In genomic region chrX:3408609-3409237, dm6 we compare ENCODE assay signal across 3 fruit fly cellular contexts.
TF ChIP-seq lines count a peak whose summit lies in the region.

No protein-coding gene starts in this region.

TF ChIP-seq in whole organism, embryonic, 481 proteins besides CTCF, POLR2A, EP300 and RAD21 (continued from another document and continues in another):
- TF ChIP-seq Ets65A (GFP tag; lab: Kevin White, UChicago) (no peak), CG13287 (GFP tag; IDR thresholded peaks at IDR 0.05; lab: Robert Waterston, UW; ENCODE audit: partially characterized antibody) (no peak), pan (optimal IDR thresholded peaks at IDR 0.05; lab: Kevin White, UChicago) (no peak), pan (GFP tag; optimal IDR thresholded peaks at IDR 0.05 in 1 of 2, IDR thresholded peaks at IDR 0.05 in 1 of 2) (no peak), CG7372 (GFP tag; IDR thresholded peaks at IDR 0.05; lab: Robert Waterston, UW) (no peak), CG30403 (GFP tag; optimal IDR thresholded peaks at IDR 0.05; lab: Kevin White, UChicago) (no peak), tll (GFP tag; optimal IDR thresholded peaks at IDR 0.05; lab: Kevin White, UChicago) (no peak), maf-S (GFP tag; optimal IDR thresholded peaks at IDR 0.05; lab: Kevin White, UChicago) (no peak), CG13624 (GFP tag; optimal IDR thresholded peaks at IDR 0.05; lab: Kevin White, UChicago) (no peak), nom (GFP tag; optimal IDR thresholded peaks at IDR 0.05; lab: Kevin White, UChicago) (peak; percentile 63), H2.0 (GFP tag; IDR thresholded peaks at IDR 0.05; lab: Robert Waterston, UW) (no peak), ase (GFP tag; IDR thresholded peaks at IDR 0.05; lab: Robert Waterston, UW) (no peak), bab2 (GFP tag; optimal IDR thresholded peaks at IDR 0.05; lab: Kevin White, UChicago) (no peak), CG10979 (tag; optimal IDR thresholded peaks at IDR 0.05; lab: Kevin White, UChicago) (no peak), seq (GFP tag; IDR thresholded peaks at IDR 0.05; lab: Robert Waterston, UW) (no peak), ssp (GFP tag; IDR thresholded peaks at IDR 0.05; lab: Robert Waterston, UW) (no peak), CG17829 (tag; optimal IDR thresholded peaks at IDR 0.05; lab: Kevin White, UChicago) (no peak), Lhr (GFP tag; optimal IDR thresholded peaks at IDR 0.05; lab: Kevin White, UChicago) (no peak), YL-1 (GFP tag; optimal IDR thresholded peaks at IDR 0.05; lab: Kevin White, UChicago) (no peak), HmgZ (tag; optimal IDR thresholded peaks at IDR 0.05; lab: Kevin White, UChicago) (no peak), CG2889 (GFP tag; IDR thresholded peaks at IDR 0.05; lab: Robert Waterston, UW) (no peak), MTF-1 (GFP tag; optimal IDR thresholded peaks at IDR 0.05; lab: Kevin White, UChicago; ENCODE audit: borderline replicate concordance) (no peak), NFAT (GFP tag; IDR thresholded peaks at IDR 0.05; lab: Robert Waterston, UW) (no peak), CG6813 (GFP tag; optimal IDR thresholded peaks at IDR 0.05; lab: Kevin White, UChicago) (no peak), CG11696 (GFP tag; IDR thresholded peaks at IDR 0.05; lab: Robert Waterston, UW) (no peak), p53 (GFP tag; optimal IDR thresholded peaks at IDR 0.05; lab: Kevin White, UChicago) (no peak), CG10654 (GFP tag; optimal IDR thresholded peaks at IDR 0.05; lab: Kevin White, UChicago) (no peak), E2f1 (GFP tag; IDR thresholded peaks at IDR 0.05; lab: Robert Waterston, UW) (no peak), sna (GFP tag; IDR thresholded peaks at IDR 0.05; lab: Robert Waterston, UW; ENCODE audit: partially characterized antibody) (no peak), CG1647 (GFP tag; optimal IDR thresholded peaks at IDR 0.05; lab: Kevin White, UChicago) (no peak), sr (GFP tag; IDR thresholded peaks at IDR 0.05; lab: Robert Waterston, UW) (no peak), Chrac-16 (GFP tag; optimal IDR thresholded peaks at IDR 0.05; lab: Kevin White, UChicago) (no peak), CG2120 (GFP tag; optimal IDR thresholded peaks at IDR 0.05; lab: Kevin White, UChicago) (peak; percentile 26), Opbp (GFP tag; IDR thresholded peaks at IDR 0.05; lab: Robert Waterston, UW; ENCODE audit: partially characterized antibody) (no peak), CG10321 (GFP tag; IDR thresholded peaks at IDR 0.05; lab: Robert Waterston, UW) (no peak), chif (GFP tag; optimal IDR thresholded peaks at IDR 0.05; lab: Kevin White, UChicago) (peak in 1 of 2 experiments; percentile 21), so (GFP tag; IDR thresholded peaks at IDR 0.05; lab: Robert Waterston, UW) (no peak), CG31224 (GFP tag; IDR thresholded peaks at IDR 0.05; lab: Robert Waterston, UW) (no peak), Jarid2 (GFP tag; optimal IDR thresholded peaks at IDR 0.05; lab: Kevin White, UChicago) (no peak), gsb (GFP tag; IDR thresholded peaks at IDR 0.05; lab: Robert Waterston, UW) (no peak), eyg (GFP tag; optimal IDR thresholded peaks at IDR 0.05; lab: Kevin White, UChicago) (no peak), corto (GFP tag; optimal IDR thresholded peaks at IDR 0.05; lab: Kevin White, UChicago) (peak; percentile 46), CG34422 (GFP tag; IDR thresholded peaks at IDR 0.05; lab: Robert Waterston, UW) (no peak), CG12391 (tag; optimal IDR thresholded peaks at IDR 0.05; lab: Kevin White, UChicago) (no peak), tgo (GFP tag; IDR thresholded peaks at IDR 0.05; lab: Robert Waterston, UW) (no peak), rib (GFP tag; IDR thresholded peaks at IDR 0.05; lab: Robert Waterston, UW) (no peak), CG7357 (GFP tag; IDR thresholded peaks at IDR 0.05; lab: Robert Waterston, UW) (no peak)

TF ChIP-seq in whole organism, prepupa, 60 proteins besides CTCF, POLR2A, EP300 and RAD21 (continued from another document):
- peak; percentile 91 for TF ChIP-seq Sox102F (GFP tag; optimal IDR thresholded peaks at IDR 0.05; lab: Kevin White, UChicago)
- TF ChIP-seq salr (GFP tag; optimal IDR thresholded peaks at IDR 0.05; lab: Kevin White, UChicago): peak; percentile 61 to 91
- peak; percentile 83 for TF ChIP-seq CG8632 (GFP tag; optimal IDR thresholded peaks at IDR 0.05; lab: Kevin White, UChicago)
- peak; percentile 86 for TF ChIP-seq Ets21C (GFP tag; optimal IDR thresholded peaks at IDR 0.05; lab: Kevin White, UChicago)
- peak; percentile 78 for TF ChIP-seq Sox15 (GFP tag; optimal IDR thresholded peaks at IDR 0.05; lab: Kevin White, UChicago)
- TF ChIP-seq vri (GFP tag; optimal IDR thresholded peaks at IDR 0.05; lab: Kevin White, UChicago): peak; percentile 86
- TF ChIP-seq CG32006 (GFP tag; optimal IDR thresholded peaks at IDR 0.05; lab: Kevin White, UChicago): peak; percentile 75
- TF ChIP-seq CG6808 (GFP tag; optimal IDR thresholded peaks at IDR 0.05; lab: Kevin White, UChicago): peak; percentile 83
- TF ChIP-seq CG9139 (GFP tag; optimal IDR thresholded peaks at IDR 0.05; lab: Kevin White, UChicago): peak; percentile 79
- TF ChIP-seq ss (GFP tag; optimal IDR thresholded peaks at IDR 0.05; lab: Kevin White, UChicago): peak; percentile 87 to 93
- TF ChIP-seq CG11762 (GFP tag; optimal IDR thresholded peaks at IDR 0.05; lab: Kevin White, UChicago; ENCODE audit: insufficient read depth): peak; percentile 68
- TF ChIP-seq fkh (GFP tag; optimal IDR thresholded peaks at IDR 0.05; lab: Kevin White, UChicago): no peak
- peak; percentile 76 for TF ChIP-seq CG11902 (GFP tag; optimal IDR thresholded peaks at IDR 0.05; lab: Kevin White, UChicago)
- TF ChIP-seq Hr4 (GFP tag; optimal IDR thresholded peaks at IDR 0.05; lab: Kevin White, UChicago): peak; percentile 52
- peak; percentile 87 for TF ChIP-seq CG16779 (tag; optimal IDR thresholded peaks at IDR 0.05; lab: Kevin White, UChicago)
- peak; percentile 84 for TF ChIP-seq CG6163 (GFP tag; IDR thresholded peaks at IDR 0.05; lab: Robert Waterston, UW)
- TF ChIP-seq topi (GFP tag; optimal IDR thresholded peaks at IDR 0.05; lab: Kevin White, UChicago): peak; percentile 91
- peak; percentile 45 for TF ChIP-seq dac (GFP tag; optimal IDR thresholded peaks at IDR 0.05; lab: Kevin White, UChicago)
- TF ChIP-seq CG3032 (tag; optimal IDR thresholded peaks at IDR 0.05; lab: Kevin White, UChicago): peak; percentile 86
- peak; percentile 88 for TF ChIP-seq cyc (GFP tag; optimal IDR thresholded peaks at IDR 0.05; lab: Kevin White, UChicago)
- TF ChIP-seq achi (GFP tag; optimal IDR thresholded peaks at IDR 0.05; lab: Kevin White, UChicago): peak; percentile 90
- peak; percentile 92 for TF ChIP-seq CG10669 (GFP tag; optimal IDR thresholded peaks at IDR 0.05; lab: Kevin White, UChicago)
- TF ChIP-seq Blimp-1 (GFP tag; optimal IDR thresholded peaks at IDR 0.05; lab: Kevin White, UChicago): peak; percentile 55
- TF ChIP-seq Lpt (GFP tag; optimal IDR thresholded peaks at IDR 0.05; lab: Kevin White, UChicago): peak; percentile 72
- peak; percentile 11 for TF ChIP-seq CG6276 (GFP tag; optimal IDR thresholded peaks at IDR 0.05; lab: Kevin White, UChicago)
- TF ChIP-seq Hr38 (GFP tag; optimal IDR thresholded peaks at IDR 0.05; lab: Kevin White, UChicago): no peak
- peak; percentile 75 for TF ChIP-seq CG8119 (GFP tag; IDR thresholded peaks at IDR 0.05; lab: Robert Waterston, UW)
- peak; percentile 90 for TF ChIP-seq acj6 (GFP tag; optimal IDR thresholded peaks at IDR 0.05; lab: Kevin White, UChicago)
- TF ChIP-seq CG4318 (GFP tag; optimal IDR thresholded peaks at IDR 0.05; lab: Kevin White, UChicago): peak; percentile 64
- TF ChIP-seq CG31627 (GFP tag; optimal IDR thresholded peaks at IDR 0.05; lab: Kevin White, UChicago): peak; percentile 90
- TF ChIP-seq esn (GFP tag; optimal IDR thresholded peaks at IDR 0.05; lab: Kevin White, UChicago): peak; percentile 89
- peak; percentile 89 for TF ChIP-seq Smox (GFP tag; optimal IDR thresholded peaks at IDR 0.05; lab: Kevin White, UChicago)
- TF ChIP-seq net (GFP tag; optimal IDR thresholded peaks at IDR 0.05; lab: Kevin White, UChicago): peak; percentile 81
- peak; percentile 88 for TF ChIP-seq OdsH (GFP tag; optimal IDR thresholded peaks at IDR 0.05; lab: Kevin White, UChicago)
- no peak for TF ChIP-seq CG11294 (GFP tag; IDR thresholded peaks at IDR 0.05; lab: Robert Waterston, UW)
- TF ChIP-seq Eip75B (GFP tag; optimal IDR thresholded peaks at IDR 0.05; lab: Kevin White, UChicago): peak; percentile 91
- peak; percentile 87 for TF ChIP-seq Ets96B (tag; optimal IDR thresholded peaks at IDR 0.05; lab: Kevin White, UChicago)

TF ChIP-seq in whole organism, wandering third instar larva, 38 proteins besides CTCF, POLR2A, EP300 and RAD21 (continued from another document):
- TF ChIP-seq lola (GFP tag; optimal IDR thresholded peaks at IDR 0.05; lab: Kevin White, UChicago): no peak
- peak; percentile 76 for TF ChIP-seq HLH106 (tag; optimal IDR thresholded peaks at IDR 0.05; lab: Kevin White, UChicago)
- peak; percentile 82 for TF ChIP-seq Hnf4 (GFP tag; optimal IDR thresholded peaks at IDR 0.05; lab: Kevin White, UChicago)
- no peak for TF ChIP-seq Dfd (GFP tag; optimal IDR thresholded peaks at IDR 0.05; lab: Kevin White, UChicago)
- peak; percentile 9 for TF ChIP-seq Mio (GFP tag; optimal IDR thresholded peaks at IDR 0.05; lab: Kevin White, UChicago)
- TF ChIP-seq CG32264 (GFP tag; optimal IDR thresholded peaks at IDR 0.05; lab: Kevin White, UChicago): peak; percentile 69
- TF ChIP-seq jim (GFP tag; optimal IDR thresholded peaks at IDR 0.05; lab: Kevin White, UChicago): no peak
- TF ChIP-seq Myc (optimal IDR thresholded peaks at IDR 0.05; lab: Kevin White, UChicago): no peak
